Fruit fly (Drosophila melanogaster) whole organism, embryonic: Measurements from ENCODE around the gene CG31875.

Experiments used
- Bgb ChIP-seq: fragments of 200-800 bp; sonication (Bioruptor generic); IDR thresholded peaks from 2 replicates; pipeline ENCODE4 v1.3.6; 2022; ENCODE audit warnings: missing biosample characterization, missing genetic modification characterization; ENCODE audit not compliant: partially characterized antibody
- CG12659 ChIP-seq: fragments of 200-800 bp; sonication (Bioruptor generic); optimal IDR thresholded peaks from 3 replicates; lab custom pipeline; 2017; ENCODE audit warnings: mild to moderate bottlenecking, missing biosample characterization, missing genetic modification reagents, missing genetic modification characterization
- CG13287 ChIP-seq: fragments of 200-800 bp; sonication (Bioruptor generic); IDR thresholded peaks from 2 replicates; pipeline ENCODE4 v1.3.6; 2022; ENCODE audit warnings: missing biosample characterization, missing genetic modification characterization; ENCODE audit not compliant: partially characterized antibody
- CG13624 ChIP-seq: fragments of 200-800 bp; sonication (Bioruptor generic); optimal IDR thresholded peaks from 2 replicates; lab custom pipeline; 2016; ENCODE audit warnings: missing biosample characterization, missing genetic modification characterization
- CG13894 ChIP-seq: fragments of 200-800 bp; sonication (Bioruptor generic); optimal IDR thresholded peaks from 3 replicates; lab custom pipeline; 2018; ENCODE audit warnings: missing biosample characterization, mild to moderate bottlenecking, missing genetic modification characterization, moderate library complexity
- CG14965 ChIP-seq: fragments of 200-800 bp; sonication (Bioruptor generic); optimal IDR thresholded peaks from 2 replicates; lab custom pipeline; 2016; ENCODE audit warnings: missing biosample characterization, missing genetic modification characterization, borderline replicate concordance
- CG16813 ChIP-seq: fragments of 200-800 bp; sonication (Bioruptor generic); IDR thresholded peaks from 3 replicates; pipeline ENCODE4 v1.3.6; 2022; ENCODE audit warnings: missing biosample characterization, missing genetic modification characterization; ENCODE audit not compliant: partially characterized antibody
- CG1792 ChIP-seq: fragments of 200-800 bp; sonication (Bioruptor generic); optimal IDR thresholded peaks from 2 replicates; lab custom pipeline; 2016; ENCODE audit warnings: missing biosample characterization, missing genetic modification characterization
- CG42726 ChIP-seq: fragments of 200-800 bp; sonication (Bioruptor generic); IDR thresholded peaks from 2 replicates; pipeline ENCODE4 v1.3.6; 2022; ENCODE audit warnings: missing biosample characterization, missing genetic modification characterization; ENCODE audit not compliant: partially characterized antibody
- CG6765 ChIP-seq: fragments of 200-800 bp; sonication (Bioruptor generic); optimal IDR thresholded peaks from 3 replicates; lab custom pipeline; 2017; ENCODE audit warnings: missing biosample characterization, mild to moderate bottlenecking, missing genetic modification characterization
- CG6791 ChIP-seq: fragments of 200-800 bp; sonication (Bioruptor generic); IDR thresholded peaks from 3 replicates; pipeline ENCODE4 v1.3.6; 2022; ENCODE audit warnings: missing biosample characterization, missing genetic modification characterization; ENCODE audit not compliant: partially characterized antibody
- CG8290 ChIP-seq, 3 experiments: fragments of 200-800 bp; sonication (Bioruptor generic); optimal IDR thresholded peaks; 2 replicates each; lab custom pipeline; 2016 to 2019; ENCODE audit warnings: missing biosample characterization in 3 of 3, missing genetic modification characterization in 3 of 3, mild to moderate bottlenecking in 2 of 3, moderate library complexity in 1 of 3
- CG9817 ChIP-seq: fragments of 200-800 bp; sonication (Bioruptor generic); optimal IDR thresholded peaks from 2 replicates; lab custom pipeline; 2018; ENCODE audit warnings: missing biosample characterization, mild to moderate bottlenecking, missing genetic modification characterization, moderate library complexity
- Camta ChIP-seq: fragments of 200-800 bp; sonication (Bioruptor generic); optimal IDR thresholded peaks from 2 replicates; lab custom pipeline; 2016; ENCODE audit warnings: missing biosample characterization, missing genetic modification characterization
- Ets65A ChIP-seq: fragments of 200-800 bp; sonication (Bioruptor generic); peaks from one replicate; lab custom pipeline; 2016; ENCODE audit warnings: missing biosample characterization, missing genetic modification characterization
- HLH4C ChIP-seq: fragments of 200-800 bp; sonication (Bioruptor generic); IDR thresholded peaks from 3 replicates; pipeline ENCODE4 v1.3.6; 2022; ENCODE audit warnings: missing biosample characterization, missing genetic modification characterization; ENCODE audit not compliant: partially characterized antibody
- Hsf ChIP-seq: fragments of 200-800 bp; sonication (Bioruptor generic); optimal IDR thresholded peaks from 3 replicates; lab custom pipeline; 2016; ENCODE audit warnings: missing biosample characterization, missing genetic modification characterization
- Jarid2 ChIP-seq: fragments of 200-800 bp; sonication (Bioruptor generic); optimal IDR thresholded peaks from 3 replicates; lab custom pipeline; 2017; ENCODE audit warnings: mild to moderate bottlenecking, missing biosample characterization, missing genetic modification reagents, missing genetic modification characterization
- Meics ChIP-seq: fragments of 200-800 bp; sonication (Bioruptor generic); optimal IDR thresholded peaks from 2 replicates; lab custom pipeline; 2017; ENCODE audit warnings: missing biosample characterization, mild to moderate bottlenecking, missing genetic modification characterization
- Nf-YB ChIP-seq: fragments of 200-800 bp; sonication (Bioruptor generic); optimal IDR thresholded peaks from 3 replicates; lab custom pipeline; 2019; ENCODE audit warnings: missing biosample characterization, mild to moderate bottlenecking, missing genetic modification characterization, moderate library complexity
- PHDP ChIP-seq: fragments of 200-800 bp; sonication (Bioruptor generic); optimal IDR thresholded peaks from 3 replicates; lab custom pipeline; 2018; ENCODE audit warnings: missing biosample characterization, mild to moderate bottlenecking, missing genetic modification characterization, moderate library complexity
- Pdp1 ChIP-seq, 2 experiments: fragments of 200-800 bp; sonication (Bioruptor generic); optimal IDR thresholded peaks; 3 replicates each; lab custom pipeline; 2016; ENCODE audit warnings: missing biosample characterization in 2 of 2, missing genetic modification characterization in 2 of 2, mild to moderate bottlenecking in 1 of 2, moderate library complexity in 1 of 2
- Scr ChIP-seq: fragments of 200-800 bp; sonication (Bioruptor generic); IDR thresholded peaks from 2 replicates; pipeline ENCODE4 v1.3.6; 2022; ENCODE audit warnings: missing biosample characterization, missing genetic modification characterization; ENCODE audit not compliant: partially characterized antibody
- Side ChIP-seq: fragments of 200-800 bp; sonication (Bioruptor generic); optimal IDR thresholded peaks from 2 replicates; lab custom pipeline; 2016; ENCODE audit warnings: missing biosample characterization, missing genetic modification characterization
- Trl ChIP-seq, 3 experiments: fragments of >200 bp in 2 of 3; fragments of 200-800 bp in 1 of 3; sonication (Bioruptor generic) in 1 of 3; optimal IDR thresholded peaks; 2 replicates in 1 of 3; 3 replicates in 2 of 3; lab custom pipeline; 2016 to 2017; ENCODE audit warnings: missing biosample characterization in 1 of 3, missing genetic modification characterization in 1 of 3
- abd-A ChIP-seq: fragments of 200-800 bp; sonication (Bioruptor generic); optimal IDR thresholded peaks from 3 replicates; lab custom pipeline; 2019; ENCODE audit warnings: missing biosample characterization, mild to moderate bottlenecking, missing genetic modification characterization, moderate library complexity
- amos ChIP-seq: fragments of 200-800 bp; sonication (Bioruptor generic); IDR thresholded peaks from 2 replicates; pipeline ENCODE4 v1.3.6; 2022; ENCODE audit warnings: missing biosample characterization, missing genetic modification characterization; ENCODE audit not compliant: partially characterized antibody
- bbx ChIP-seq: fragments of 200-800 bp; sonication (Bioruptor generic); IDR thresholded peaks from 2 replicates; pipeline ENCODE4 v1.3.6; 2022; ENCODE audit warnings: missing biosample characterization, missing genetic modification characterization; ENCODE audit not compliant: partially characterized antibody
- bcd ChIP-seq: fragments of 200-800 bp; sonication (Bioruptor generic); optimal IDR thresholded peaks from 2 replicates; lab custom pipeline; 2017; ENCODE audit warnings: missing biosample characterization, mild to moderate bottlenecking, missing genetic modification characterization
- bigmax ChIP-seq: fragments of 200-800 bp; sonication (Bioruptor generic); optimal IDR thresholded peaks from 2 replicates; lab custom pipeline; 2018; ENCODE audit warnings: missing biosample characterization, mild to moderate bottlenecking, missing genetic modification characterization
- ci ChIP-seq: fragments of 200-800 bp; sonication (Bioruptor generic); IDR thresholded peaks from 3 replicates; pipeline ENCODE4 v1.3.6; 2022; ENCODE audit warnings: missing biosample characterization, missing genetic modification characterization
- crol ChIP-seq: fragments of 200-800 bp; sonication (Bioruptor generic); IDR thresholded peaks from 2 replicates; pipeline ENCODE4 v1.3.6; 2022; ENCODE audit warnings: missing biosample characterization, missing genetic modification characterization
- dati ChIP-seq: fragments of 200-800 bp; sonication (Bioruptor generic); IDR thresholded peaks from 2 replicates; pipeline ENCODE4 v1.3.6; 2022; ENCODE audit warnings: missing biosample characterization, missing genetic modification characterization
- ems ChIP-seq: fragments of 200-800 bp; sonication (Bioruptor generic); optimal IDR thresholded peaks from 3 replicates; lab custom pipeline; 2016; ENCODE audit warnings: missing biosample characterization, missing genetic modification characterization
- fd102C ChIP-seq: fragments of 200-800 bp; sonication (Bioruptor generic); optimal IDR thresholded peaks from 2 replicates; lab custom pipeline; 2018; ENCODE audit warnings: missing biosample characterization, mild to moderate bottlenecking, missing genetic modification characterization, moderate library complexity
- insv ChIP-seq, 2 experiments: fragments of 200-800 bp; sonication (Bioruptor generic); optimal IDR thresholded peaks; 3 replicates each; lab custom pipeline; 2016 to 2018; ENCODE audit warnings: missing biosample characterization in 2 of 2, missing genetic modification characterization in 2 of 2
- kni ChIP-seq: fragments of 200-800 bp; sonication (Bioruptor generic); optimal IDR thresholded peaks from 3 replicates; lab custom pipeline; 2017; ENCODE audit warnings: mild to moderate bottlenecking, missing biosample characterization, missing genetic modification reagents, missing genetic modification characterization
- nerfin-2 ChIP-seq: fragments of 200-800 bp; sonication (Bioruptor generic); IDR thresholded peaks from 2 replicates; pipeline ENCODE4 v1.3.6; 2022; ENCODE audit warnings: missing biosample characterization, missing genetic modification characterization; ENCODE audit not compliant: partially characterized antibody
- pan ChIP-seq, 4 experiments: fragments of >200 bp in 3 of 4; fragments of 200-800 bp in 1 of 4; sonication (Bioruptor generic) in 1 of 4; optimal IDR thresholded peaks in 3 of 4; IDR thresholded peaks in 1 of 4; 2 replicates each; pipeline versions ENCODE4 v1.3.6 to Lab custom; 2017 to 2022; ENCODE audit warnings: missing biosample characterization in 2 of 4, missing genetic modification characterization in 2 of 4, mixed read lengths in 1 of 4
- pros ChIP-seq: fragments of 200-800 bp; sonication (Bioruptor generic); optimal IDR thresholded peaks from 3 replicates; lab custom pipeline; 2019; ENCODE audit warnings: missing biosample characterization, mild to moderate bottlenecking, missing genetic modification characterization, moderate library complexity
- pzg ChIP-seq: fragments of 200-800 bp; sonication (Bioruptor generic); optimal IDR thresholded peaks from 3 replicates; lab custom pipeline; 2018; ENCODE audit warnings: missing biosample characterization, mild to moderate bottlenecking, missing genetic modification characterization, moderate library complexity
- sd ChIP-seq: fragments of 200-800 bp; sonication (Bioruptor generic); optimal IDR thresholded peaks from 3 replicates; lab custom pipeline; 2018; ENCODE audit warnings: missing biosample characterization, mild to moderate bottlenecking, missing genetic modification characterization, moderate library complexity
- tna ChIP-seq: fragments of 200-800 bp; sonication (Bioruptor generic); IDR thresholded peaks from 2 replicates; pipeline ENCODE4 v1.3.6; 2022; ENCODE audit warnings: missing biosample characterization, missing genetic modification characterization; ENCODE audit not compliant: partially characterized antibody
- tup ChIP-seq: fragments of 200-800 bp; sonication (Bioruptor generic); optimal IDR thresholded peaks from 2 replicates; lab custom pipeline; 2016; ENCODE audit warnings: missing biosample characterization, mild to moderate bottlenecking, missing genetic modification characterization, moderate library complexity
- tx ChIP-seq: fragments of 200-800 bp; sonication (Bioruptor generic); optimal IDR thresholded peaks from 2 replicates; lab custom pipeline; 2016; ENCODE audit warnings: missing biosample characterization, missing genetic modification characterization

Gene CG31875

dm6 chr2L:10033410-10033809 lies 30.9 kb upstream of the CG31875 start (continued):
- TF ChIP-seq Scr (peak; percentile 55; the same call in 1 of the 2 replicates), Hsf (GFP tag; lab: Kevin White, UChicago) (no peak), CG13894 (tag; lab: Kevin White, UChicago) (no peak), fd102C (no peak), CG14965 (GFP tag; lab: Kevin White, UChicago) (no peak), CG42726 (GFP tag; lab: Robert Waterston, UW) (no peak), crol (GFP tag; lab: Robert Waterston, UW) (no peak)

DNA sequence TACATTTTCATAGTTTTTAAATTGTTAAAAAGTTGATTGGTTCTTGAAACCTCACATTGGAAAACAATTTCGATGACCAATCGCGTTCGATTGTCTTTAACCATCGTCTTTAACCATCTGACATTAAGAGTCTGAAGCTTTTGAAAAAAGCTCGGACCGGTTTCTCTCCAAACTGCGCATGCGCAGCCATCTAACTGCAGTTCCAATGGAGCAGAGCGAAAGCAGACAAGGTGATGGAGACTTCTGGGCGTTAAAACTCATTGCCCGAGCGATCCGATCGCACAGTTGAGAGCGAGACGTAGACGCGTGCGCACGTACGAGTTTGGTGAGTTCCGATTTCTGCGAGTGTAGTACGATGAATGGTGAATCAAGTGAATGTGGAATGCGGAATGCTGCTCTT lies 29.9 kb upstream of the CG31875 start, which contains the start of gene obst-B:
Gene obst-B, plus strand, starts transcription at position 276 of the 400 bp plus-strand sequence.
- TF ChIP-seq Ets65A (peak; percentile 49), HLH4C (GFP tag; lab: Robert Waterston, UW) (peak; percentile 29; the same call in 2 of the 3 replicates), tup (no peak), Bgb (GFP tag; lab: Robert Waterston, UW) (0 out of 2 replicates have a peak, but pooled peaks have one; percentile 21), ci (GFP tag; lab: Robert Waterston, UW) (peak; percentile 29; the same call in 1 of the 3 replicates), PHDP (tag; lab: Kevin White, UChicago) (no peak), CG16813 (GFP tag; lab: Robert Waterston, UW) (no peak), kni (GFP tag; lab: Kevin White, UChicago) (no peak), tna (GFP tag; lab: Robert Waterston, UW) (peak; percentile 64), CG9817 (tag; lab: Kevin White, UChicago) (no peak), dati (GFP tag; lab: Robert Waterston, UW) (no peak), CG13287 (peak; percentile 24; the same call in 1 of the 2 replicates), abd-A (tag; lab: Kevin White, UChicago) (no peak), pzg (GFP tag; lab: Kevin White, UChicago) (no peak), Nf-YB (GFP tag; lab: Kevin White, UChicago) (peak; percentile 85), CG1792 (no peak), insv (GFP tag; optimal IDR thresholded peaks at IDR 0.05; lab: Kevin White, UChicago) (no peak), sd (tag; lab: Kevin White, UChicago) (peak; percentile 76), tx (GFP tag; lab: Kevin White, UChicago) (no peak), Pdp1 (GFP tag; optimal IDR thresholded peaks at IDR 0.05; lab: Kevin White, UChicago) (no peak), Trl (optimal IDR thresholded peaks at IDR 0.05; lab: Kevin White, UChicago) (peak in 1 of 2 experiments; percentile 7), Trl (GFP tag; optimal IDR thresholded peaks at IDR 0.05; lab: Kevin White, UChicago) (no peak), amos (GFP tag; lab: Robert Waterston, UW) (no peak), bbx (GFP tag; lab: Robert Waterston, UW) (peak; percentile 45; the same call in 1 of the 2 replicates), ems (GFP tag; lab: Kevin White, UChicago) (no peak), pan (optimal IDR thresholded peaks at IDR 0.05; lab: Kevin White, UChicago) (no peak), pan (GFP tag; optimal IDR thresholded peaks at IDR 0.05 in 1 of 2, IDR thresholded peaks at IDR 0.05 in 1 of 2) (peak in 1 of 2 experiments; percentile 23), CG6791 (GFP tag; lab: Robert Waterston, UW) (no peak), pros (no peak), Meics (GFP tag; lab: Kevin White, UChicago) (no peak), CG6765 (no peak), Side (no peak), Camta (GFP tag; lab: Kevin White, UChicago) (no peak), CG12659 (GFP tag; lab: Kevin White, UChicago) (no peak), nerfin-2 (GFP tag; lab: Robert Waterston, UW) (0 out of 2 replicates have a peak, but pooled peaks have one; percentile 23), bcd (no peak), bigmax (no peak), CG13624 (GFP tag; lab: Kevin White, UChicago) (no peak), Jarid2 (GFP tag; lab: Kevin White, UChicago) (peak; percentile 26), CG8290 (GFP tag; optimal IDR thresholded peaks at IDR 0.05; lab: Kevin White, UChicago) (no peak), CG8290 (tag; optimal IDR thresholded peaks at IDR 0.05; lab: Kevin White, UChicago) (no peak)
